Fruit fly (Drosophila melanogaster): ENCODE results near the gene CG14839.

Gene CG14839

DNA sequence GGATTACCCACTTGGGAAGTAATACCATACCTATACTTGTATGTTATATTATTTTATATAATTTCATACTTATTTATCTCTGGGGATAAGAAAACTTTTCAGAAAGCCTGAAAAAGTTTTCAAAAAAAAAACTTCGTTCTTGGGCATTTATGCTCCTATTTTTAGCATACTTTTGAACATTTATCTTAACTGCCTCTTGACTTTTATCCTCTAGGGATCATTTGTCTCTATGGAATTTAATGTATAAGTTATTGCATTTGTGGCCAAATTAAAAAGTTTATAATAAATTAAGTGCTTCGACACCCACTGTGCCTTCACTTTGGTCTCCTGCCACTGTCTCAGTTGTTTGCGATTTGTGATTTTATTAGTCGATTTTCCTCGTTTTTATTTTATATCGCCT is 18.1 kb downstream of the CG14839 start (continued):
- TF ChIP-seq CG9139 (GFP tag; optimal IDR thresholded peaks at IDR 0.05) (no peak), CG11762 (GFP tag; optimal IDR thresholded peaks at IDR 0.05; ENCODE audit: insufficient read depth) (peak; percentile 22), fd59A (GFP tag; optimal IDR thresholded peaks at IDR 0.05) (no peak), CG7368 (GFP tag; optimal IDR thresholded peaks at IDR 0.05) (no peak), CG1621 (tag; optimal IDR thresholded peaks at IDR 0.05) (no peak), CG10631 (GFP tag; optimal IDR thresholded peaks at IDR 0.05) (peak; percentile 53), Sox15 (GFP tag; optimal IDR thresholded peaks at IDR 0.05) (no peak)

DNA sequence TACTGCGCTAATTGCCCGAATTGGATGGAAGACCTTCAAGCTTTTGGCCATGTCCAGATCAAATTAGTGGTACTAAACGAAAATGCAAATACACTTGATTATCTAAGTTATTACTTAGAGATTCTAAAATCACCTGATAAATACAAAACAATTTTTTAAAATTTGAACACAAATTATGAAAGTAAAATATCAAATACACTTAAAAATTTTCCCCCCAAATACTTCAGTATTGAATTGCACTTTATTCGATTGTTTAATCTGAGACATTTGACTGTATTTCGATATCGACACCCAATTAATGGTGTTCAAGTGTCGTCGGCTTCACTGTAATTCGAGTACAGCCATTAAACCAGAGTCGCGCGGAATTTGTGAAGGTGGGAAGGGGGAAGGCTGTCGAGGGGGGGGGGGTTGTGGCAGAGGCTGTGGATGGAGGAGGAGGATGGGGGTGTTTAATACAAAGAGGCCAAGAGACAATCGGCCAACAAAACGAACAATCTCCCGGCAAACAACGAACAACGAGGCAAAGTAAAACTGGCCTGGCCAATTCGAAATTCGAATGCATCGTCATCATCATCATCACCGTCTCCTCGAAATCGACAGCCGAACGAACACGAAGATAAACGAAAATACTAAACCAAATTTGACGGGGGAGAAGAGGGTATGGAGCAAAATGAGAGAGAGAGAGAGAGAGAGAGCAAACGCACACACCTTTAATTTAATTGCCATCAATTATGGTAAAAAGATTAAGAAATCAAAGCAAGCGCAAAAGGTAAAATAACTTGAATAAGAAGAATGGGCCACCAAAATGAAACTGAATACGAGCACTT is 20.2 kb downstream of the CG14839 start:
- TF ChIP-seq vri (GFP tag; optimal IDR thresholded peaks at IDR 0.05) (no peak), CG9139 (GFP tag; optimal IDR thresholded peaks at IDR 0.05) (no peak), Ets21C (GFP tag; optimal IDR thresholded peaks at IDR 0.05) (no peak), ss (GFP tag; optimal IDR thresholded peaks at IDR 0.05) (no peak), CG6808 (GFP tag; optimal IDR thresholded peaks at IDR 0.05) (no peak), topi (GFP tag; optimal IDR thresholded peaks at IDR 0.05) (no peak), CG15336 (GFP tag; IDR thresholded peaks at IDR 0.05) (peak; percentile 52; the same call in 1 of the 2 replicates), Ets96B (tag; optimal IDR thresholded peaks at IDR 0.05) (no peak), CG34406 (GFP tag; optimal IDR thresholded peaks at IDR 0.05) (no peak), OdsH (GFP tag; optimal IDR thresholded peaks at IDR 0.05) (peak; percentile 22), net (GFP tag; optimal IDR thresholded peaks at IDR 0.05) (no peak), salr (GFP tag; optimal IDR thresholded peaks at IDR 0.05) (no peak), fkh (GFP tag; optimal IDR thresholded peaks at IDR 0.05) (no peak), CG6163 (GFP tag; IDR thresholded peaks at IDR 0.05) (0 out of 3 replicates have a peak, but pooled peaks have one; percentile 9), CG11902 (GFP tag; optimal IDR thresholded peaks at IDR 0.05) (no peak), dsx (GFP tag; optimal IDR thresholded peaks at IDR 0.05; ENCODE audit: poor library complexity, severe bottlenecking) (peak; percentile 18), Hr39 (GFP tag; optimal IDR thresholded peaks at IDR 0.05) (no peak), eg (GFP tag; IDR thresholded peaks at IDR 0.05) (peak; percentile 23; the same call in 2 of the 3 replicates), svp (GFP tag) (no peak), Blimp-1 (GFP tag; optimal IDR thresholded peaks at IDR 0.05) (no peak), CG10669 (GFP tag; optimal IDR thresholded peaks at IDR 0.05) (no peak), CG32006 (GFP tag; optimal IDR thresholded peaks at IDR 0.05) (peak; percentile 4), CG6854 (GFP tag; optimal IDR thresholded peaks at IDR 0.05) (no peak), fd59A (GFP tag; optimal IDR thresholded peaks at IDR 0.05) (no peak), CG3032 (tag; optimal IDR thresholded peaks at IDR 0.05) (no peak), CG1621 (tag; optimal IDR thresholded peaks at IDR 0.05) (no peak), spab (GFP tag; optimal IDR thresholded peaks at IDR 0.05) (no peak), CG31627 (GFP tag; optimal IDR thresholded peaks at IDR 0.05) (no peak), Sox15 (GFP tag; optimal IDR thresholded peaks at IDR 0.05) (no peak), pdm3 (GFP tag; optimal IDR thresholded peaks at IDR 0.05) (no peak), Eip75B (GFP tag; optimal IDR thresholded peaks at IDR 0.05) (no peak), Hr38 (GFP tag; optimal IDR thresholded peaks at IDR 0.05) (no peak), Sox14 (GFP tag; optimal IDR thresholded peaks at IDR 0.05) (no peak), Smox (GFP tag; optimal IDR thresholded peaks at IDR 0.05) (no peak), CG11762 (GFP tag; optimal IDR thresholded peaks at IDR 0.05; ENCODE audit: insufficient read depth) (no peak), CG8119 (GFP tag; IDR thresholded peaks at IDR 0.05) (peak; percentile 31; the same call in 2 of the 3 replicates), CG8632 (GFP tag; optimal IDR thresholded peaks at IDR 0.05) (no peak), Gug (GFP tag; IDR thresholded peaks at IDR 0.05) (no peak), CG10631 (GFP tag; optimal IDR thresholded peaks at IDR 0.05) (no peak), CG4318 (GFP tag; optimal IDR thresholded peaks at IDR 0.05) (no peak), cyc (GFP tag; optimal IDR thresholded peaks at IDR 0.05) (no peak), Hr4 (GFP tag; optimal IDR thresholded peaks at IDR 0.05) (peak; percentile 1), CG16779 (tag; optimal IDR thresholded peaks at IDR 0.05) (no peak), CG11294 (GFP tag; IDR thresholded peaks at IDR 0.05) (no peak), Met (GFP tag; optimal IDR thresholded peaks at IDR 0.05) (no peak), Eip78C (GFP tag) (peak; percentile 67)
